Fruit fly (Drosophila melanogaster) S2 (cell line): ENCODE measurements around the gene CG3841.

ENCODE experiments used
- CG8478 ChIP-seq: fragments of >200 bp; optimal IDR thresholded peaks from 2 replicates; lab custom pipeline; 2018
- CTCF ChIP-seq, 2 experiments: fragments of >200 bp; optimal IDR thresholded peaks; 2 replicates each; lab custom pipeline; 2018

dm6 chr2L:9579538-9579937 lies 9.7 kb upstream of the CG3841 start, which contains the start of gene CG31709:
- TF ChIP-seq CG8478 (no peak), CTCF (optimal IDR thresholded peaks at IDR 0.05; lab: Kevin White, UChicago) (no peak)
